Fruit fly (Drosophila melanogaster): ENCODE results near the gene snf.

Gene snf

dm6 chrX:5336722-5337121 is 27.7 kb downstream of the snf start (continued):
- TF ChIP-seq crc (GFP tag; optimal IDR thresholded peaks at IDR 0.05) (no peak), gro (GFP tag; optimal IDR thresholded peaks at IDR 0.05) (no peak), CG15514 (GFP tag; optimal IDR thresholded peaks at IDR 0.05) (peak; percentile 27), HmgD (GFP tag; optimal IDR thresholded peaks at IDR 0.05) (no peak), CG43689 (GFP tag; IDR thresholded peaks at IDR 0.05) (no peak), CG1529 (GFP tag; optimal IDR thresholded peaks at IDR 0.05) (no peak), Six4 (GFP tag; optimal IDR thresholded peaks at IDR 0.05) (no peak), Gug (GFP tag; IDR thresholded peaks at IDR 0.05) (no peak; the same call in 3 of the 4 replicates), row (GFP tag; IDR thresholded peaks at IDR 0.05) (peak; percentile 47; the same call in 2 of the 3 replicates), CG15269 (tag; optimal IDR thresholded peaks at IDR 0.05) (peak; percentile 58), cg (GFP tag; optimal IDR thresholded peaks at IDR 0.05) (peak; percentile 20), CG13424 (tag; optimal IDR thresholded peaks at IDR 0.05) (peak; percentile 52)

- no peak for TF ChIP-seq Sry-δ (GFP tag; optimal IDR thresholded peaks at IDR 0.05)
- peak; percentile 98 for TF ChIP-seq CG13894 (tag; optimal IDR thresholded peaks at IDR 0.05)
- no peak for TF ChIP-seq CG13123 (GFP tag; optimal IDR thresholded peaks at IDR 0.05)
- peak; percentile 53 for TF ChIP-seq Deaf1 (tag; optimal IDR thresholded peaks at IDR 0.05)
- no peak for TF ChIP-seq CG17829 (tag; optimal IDR thresholded peaks at IDR 0.05)
- TF ChIP-seq crol (GFP tag; IDR thresholded peaks at IDR 0.05): peak; percentile 58
- no peak for TF ChIP-seq ATbp (GFP tag; optimal IDR thresholded peaks at IDR 0.05)
These were observed 28.3 kb downstream of the snf start for dm6 chrX:5337316-5337715.

- TF ChIP-seq Hmr (GFP tag; optimal IDR thresholded peaks at IDR 0.05): peak; percentile 19
- peak; percentile 70 for TF ChIP-seq Med (GFP tag)
- TF ChIP-seq slbo (GFP tag; IDR thresholded peaks at IDR 0.05): peak; percentile 42; the same call in 1 of the 2 replicates
- TF ChIP-seq CG2678 (tag; optimal IDR thresholded peaks at IDR 0.05): peak; percentile 12
- TF ChIP-seq shn (GFP tag; optimal IDR thresholded peaks at IDR 0.05): no peak
- peak; percentile 7 for TF ChIP-seq CG13894 (tag; optimal IDR thresholded peaks at IDR 0.05)
- peak; percentile 28; the same call in 1 of the 3 replicates for TF ChIP-seq row (GFP tag; IDR thresholded peaks at IDR 0.05)
- no peak for TF ChIP-seq Sox102F (GFP tag; optimal IDR thresholded peaks at IDR 0.05)
- TF ChIP-seq sd (tag; optimal IDR thresholded peaks at IDR 0.05): no peak
- TF ChIP-seq CG11504 (tag; optimal IDR thresholded peaks at IDR 0.05): peak; percentile 13
- peak; percentile 7 for TF ChIP-seq Deaf1 (tag; optimal IDR thresholded peaks at IDR 0.05)
- TF ChIP-seq gem (tag; optimal IDR thresholded peaks at IDR 0.05): peak; percentile 17
- TF ChIP-seq dmrt99B (tag; optimal IDR thresholded peaks at IDR 0.05): peak; percentile 4
- TF ChIP-seq dysf (GFP tag; IDR thresholded peaks at IDR 0.05): 0 out of 3 replicates have a peak, but pooled peaks have one; percentile 6
- peak; percentile 34; the same call in 1 of the 2 replicates for TF ChIP-seq CG7372 (GFP tag; IDR thresholded peaks at IDR 0.05)
- peak; percentile 19; the same call in 1 of the 2 replicates for TF ChIP-seq sisA (GFP tag; IDR thresholded peaks at IDR 0.05)
- peak; percentile 57 for TF ChIP-seq sens (GFP tag)
- no peak for TF ChIP-seq mirr (GFP tag; optimal IDR thresholded peaks at IDR 0.05)
- peak; percentile 21; the same call in 1 of the 2 replicates for TF ChIP-seq CG9932 (GFP tag; IDR thresholded peaks at IDR 0.05)
These were observed 29.4 kb downstream of the snf start for dm6 chrX:5338435-5338834.

dm6 chrX:5339970-5340369 is 30.9 kb downstream of the snf start, which contains the start of gene SK:
Gene SK (plus strand): TSS chrX:5340236.
- TF ChIP-seq CG1832 (GFP tag; optimal IDR thresholded peaks at IDR 0.05): no peak
- TF ChIP-seq trem (tag; optimal IDR thresholded peaks at IDR 0.05): no peak
- TF ChIP-seq Doc2 (GFP tag; IDR thresholded peaks at IDR 0.05): no peak
- no peak for TF ChIP-seq ham (GFP tag; IDR thresholded peaks at IDR 0.05)
- no peak for TF ChIP-seq H2.0 (GFP tag; IDR thresholded peaks at IDR 0.05)
- TF ChIP-seq Hmr (GFP tag; optimal IDR thresholded peaks at IDR 0.05): peak; percentile 2
- TF ChIP-seq Sry-β (GFP tag; optimal IDR thresholded peaks at IDR 0.05): no peak
- 0 out of 2 replicates have a peak, but pooled peaks have one; percentile 19 for TF ChIP-seq vvl (GFP tag; IDR thresholded peaks at IDR 0.05)
- no peak for TF ChIP-seq chinmo (GFP tag; IDR thresholded peaks at IDR 0.05; ENCODE audit: partially characterized antibody)
- no peak for TF ChIP-seq gt (GFP tag; IDR thresholded peaks at IDR 0.05)
- no peak for TF ChIP-seq B-H1 (GFP tag; IDR thresholded peaks at IDR 0.05)
- TF ChIP-seq sens (GFP tag): peak; percentile 39
- no peak for TF ChIP-seq CG12155 (GFP tag; optimal IDR thresholded peaks at IDR 0.05)
- peak; percentile 48; the same call in 1 of the 2 replicates for TF ChIP-seq CG32532 (GFP tag; IDR thresholded peaks at IDR 0.05)
- TF ChIP-seq caup (GFP tag; optimal IDR thresholded peaks at IDR 0.05; ENCODE audit: severe bottlenecking): no peak

Data from whole organism, embryonic.